Worm (Caenorhabditis elegans) whole organism, L3 larva: ENCODE measurements around the gene C25F9.4.

Experiments used
- ceh-82 ChIP-seq: fragments of 150-350 bp; optimal IDR thresholded peaks from 2 replicates; lab custom pipeline; 2014; ENCODE audit warnings: missing biosample characterization, missing genetic modification characterization
- daf-12 ChIP-seq: fragments of 150-350 bp; optimal IDR thresholded peaks from 2 replicates; lab custom pipeline; 2014; ENCODE audit warnings: missing biosample characterization, missing genetic modification reagents, missing genetic modification characterization
- elt-2 ChIP-seq: sonication (generic microtip); optimal IDR thresholded peaks from 2 replicates; lab custom pipeline; 2016; ENCODE audit warnings: missing genetic modification reagents, mild to moderate bottlenecking, missing genetic modification characterization, missing compliant biosample characterization
- elt-3 ChIP-seq, 3 experiments: fragments of 150-350 bp in 1 of 3; sonication (generic microtip) in 2 of 3; optimal IDR thresholded peaks; 2 replicates in 2 of 3; 4 replicates in 1 of 3; lab custom pipeline; 2014 to 2017; ENCODE audit warnings: missing biosample characterization in 3 of 3, missing genetic modification characterization in 3 of 3
- fos-1 ChIP-seq: fragments of 150-350 bp; optimal IDR thresholded peaks from 2 replicates; lab custom pipeline; 2014; ENCODE audit warnings: missing biosample characterization, missing genetic modification characterization
- nhr-11 ChIP-seq: fragments of 150-350 bp; optimal IDR thresholded peaks from 2 replicates; lab custom pipeline; 2014; ENCODE audit warnings: missing biosample characterization, missing genetic modification characterization
- nhr-25 ChIP-seq: sonication (generic microtip); optimal IDR thresholded peaks from 2 replicates; lab custom pipeline; 2017; ENCODE audit warnings: missing biosample characterization, missing genetic modification characterization
- nhr-28 ChIP-seq: fragments of 150-350 bp; optimal IDR thresholded peaks from 2 replicates; lab custom pipeline; 2014; ENCODE audit warnings: missing biosample characterization, missing genetic modification characterization
- nhr-77 ChIP-seq: fragments of 150-350 bp; optimal IDR thresholded peaks from 2 replicates; lab custom pipeline; 2014; ENCODE audit warnings: missing biosample characterization, missing genetic modification characterization

DNA sequence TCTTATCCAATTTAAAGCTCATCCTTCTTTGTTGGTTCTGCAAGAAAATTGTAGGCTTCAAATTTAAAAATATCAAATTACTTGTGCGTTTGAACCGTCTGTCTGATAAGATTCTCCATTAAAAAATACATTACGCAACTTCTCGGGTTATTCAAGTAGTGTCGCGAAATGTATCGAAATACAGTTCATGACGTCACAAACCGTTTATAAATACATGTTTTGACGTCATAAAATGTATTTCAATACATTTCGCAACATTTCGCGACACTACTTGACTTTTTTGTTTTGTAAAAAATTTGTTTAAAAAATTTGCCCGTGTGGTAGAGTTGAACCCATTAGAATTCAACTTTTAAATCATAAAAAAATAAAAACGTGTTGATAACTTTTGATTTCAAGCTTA lies 27.2 kb upstream of the C25F9.4 start:
- TF ChIP-seq nhr-11 (tag; lab: Kevin White, UChicago) (no peak), ceh-82 (no peak), fos-1 (no peak), elt-2 (tag; lab: Kevin White, UChicago) (peak; percentile 30), nhr-28 (tag; lab: Kevin White, UChicago) (no peak), nhr-77 (no peak), nhr-25 (tag; lab: Kevin White, UChicago) (no peak), elt-3 (tag; optimal IDR thresholded peaks at IDR 0.05; lab: Kevin White, UChicago) (no peak), daf-12 (tag; lab: Kevin White, UChicago) (no peak)
